Worm (Caenorhabditis elegans) whole organism, young adult: Measurements from ENCODE around the gene mrpl-40.
"Not testable (repeated sequence)": the region's sequence is repeated elsewhere in the genome, so short reads cannot be mapped to it uniquely, and the experiment has no call there.

Experiments used
- F33H1.4 ChIP-seq: fragments of 200-800 bp; sonication (Bioruptor generic); IDR thresholded peaks from 2 replicates; pipeline ENCODE4 v1.3.6; 2022; ENCODE audit warnings: missing genetic modification reagents, missing genetic modification characterization, missing compliant biosample characterization
- attf-5 ChIP-seq: fragments of 200-800 bp; sonication (Bioruptor generic); optimal IDR thresholded peaks from 2 replicates; lab custom pipeline; 2018; ENCODE audit warnings: mild to moderate bottlenecking, missing genetic modification characterization, missing compliant biosample characterization
- ceh-40 ChIP-seq: fragments of 200-800 bp; sonication (Bioruptor generic); IDR thresholded peaks from 2 replicates; pipeline ENCODE4 v1.3.6; 2022; ENCODE audit warnings: missing genetic modification characterization, missing compliant biosample characterization
- ceh-58 ChIP-seq: fragments of 200-800 bp; sonication (Bioruptor generic); IDR thresholded peaks from 2 replicates; pipeline ENCODE4 v1.3.6; 2022; ENCODE audit warnings: missing genetic modification characterization, missing compliant biosample characterization
- nhr-80 ChIP-seq: sonication (generic microtip); optimal IDR thresholded peaks from 2 replicates; lab custom pipeline; 2016; ENCODE audit warnings: missing genetic modification characterization, missing compliant biosample characterization
- repo-1 ChIP-seq: sonication (generic microtip); optimal IDR thresholded peaks from 2 replicates; lab custom pipeline; 2017; ENCODE audit warnings: mild to moderate bottlenecking, missing genetic modification characterization, missing compliant biosample characterization
- snpc-4 ChIP-seq, 5 experiments: fragments of 150-350 bp in 1 of 5; sonication (generic microtip) in 4 of 5; optimal IDR thresholded peaks; 2 replicates each; lab custom pipeline; 2014 to 2018; ENCODE audit warnings: missing genetic modification characterization in 5 of 5, missing biosample characterization in 3 of 5, antibody characterized with exemption in 2 of 5, mild to moderate bottlenecking in 2 of 5, missing compliant biosample characterization in 2 of 5, missing genotype in 2 of 5, moderate library complexity in 2 of 5, missing genetic modification reagents in 1 of 5

DNA sequence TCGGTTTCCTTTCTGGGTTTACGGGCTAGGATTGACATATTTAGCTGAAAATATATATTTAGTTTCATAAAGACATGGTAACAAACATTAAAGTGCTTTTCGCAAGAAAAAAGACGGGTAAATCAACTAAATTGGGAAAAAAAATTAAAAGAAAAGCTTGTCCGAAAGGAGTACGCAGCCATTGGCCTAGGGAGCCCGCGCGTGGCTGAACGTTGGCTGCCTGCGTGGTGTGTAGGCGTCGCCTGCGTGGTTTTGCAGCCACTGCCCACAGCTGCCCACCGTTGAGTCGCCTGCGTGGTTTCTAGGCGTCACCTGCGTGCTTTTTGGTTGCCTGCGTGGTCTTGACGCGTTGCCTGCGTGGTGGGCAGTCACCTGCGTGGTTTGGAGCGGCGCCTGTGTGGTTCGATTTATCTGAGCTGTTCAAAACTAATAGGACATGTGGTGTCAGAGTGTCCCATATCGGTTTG is 34.7 kb downstream of the mrpl-40 start, which contains the start of gene C29F9.12:
- not testable (repeated sequence) for TF ChIP-seq ceh-58 (GFP tag; lab: Robert Waterston, UW); attf-5; nhr-80 (tag; lab: Kevin White, UChicago); F33H1.4 (GFP tag; lab: Robert Waterston, UW); snpc-4 (GFP tag; optimal IDR thresholded peaks at IDR 0.05; lab: Kevin White, UChicago); snpc-4 (tag; optimal IDR thresholded peaks at IDR 0.05; lab: Kevin White, UChicago); ceh-40 (GFP tag; lab: Robert Waterston, UW); repo-1 (tag; lab: Kevin White, UChicago)
